Worm (Caenorhabditis elegans): ENCODE results near the gene ZK856.7.

DNA sequence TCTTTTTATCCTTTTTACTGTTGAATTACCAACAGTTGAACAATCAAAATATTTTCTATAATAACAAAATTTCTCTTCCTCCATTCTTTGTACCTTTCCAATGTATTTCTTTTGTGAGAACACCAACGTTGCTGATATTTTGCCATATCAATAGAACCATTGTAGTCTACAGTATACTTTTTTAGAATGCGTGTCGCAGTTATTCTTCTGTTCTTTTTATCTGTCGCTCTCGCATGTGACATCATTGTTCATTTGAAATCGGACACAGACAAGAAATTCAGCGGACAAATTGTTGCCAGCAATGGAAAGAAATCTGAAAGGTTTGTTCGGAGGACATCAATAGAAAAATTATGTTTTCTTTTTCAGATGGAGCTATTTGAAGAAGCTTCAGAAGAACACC, at the start of gene ZK856.7:
- TF ChIP-seq ama-1 (optimal IDR thresholded peaks at IDR 0.05): no peak
- no peak for TF ChIP-seq aly-2 (tag; optimal IDR thresholded peaks at IDR 0.05)
- TF ChIP-seq nhr-77 (tag; optimal IDR thresholded peaks at IDR 0.05): no peak
- no peak for TF ChIP-seq tbx-2 (tag; optimal IDR thresholded peaks at IDR 0.05)
- no peak for TF ChIP-seq unc-39 (tag; optimal IDR thresholded peaks at IDR 0.05)
- TF ChIP-seq nhr-11 (tag; optimal IDR thresholded peaks at IDR 0.05): no peak
- TF ChIP-seq fkh-10 (GFP tag; optimal IDR thresholded peaks at IDR 0.05): no peak
- TF ChIP-seq nfya-1 (tag; optimal IDR thresholded peaks at IDR 0.05; ENCODE audit: insufficient read depth): no peak
- no peak for TF ChIP-seq skn-1 (tag; optimal IDR thresholded peaks at IDR 0.05)
- TF ChIP-seq ztf-4 (tag; optimal IDR thresholded peaks at IDR 0.05): no peak
- no peak for TF ChIP-seq ceh-28 (tag; optimal IDR thresholded peaks at IDR 0.05)
- TF ChIP-seq elt-1 (tag; optimal IDR thresholded peaks at IDR 0.05): no peak
